Fruit fly (Drosophila melanogaster): Measurements from ENCODE around the gene CG15530.

dm6 chr3R:30193826-30194225 is 16.1 kb downstream of the CG15530 start:
- TF ChIP-seq Mnt (GFP tag; optimal IDR thresholded peaks at IDR 0.05) (no peak), pad (GFP tag; optimal IDR thresholded peaks at IDR 0.05) (no peak), ovo (GFP tag; optimal IDR thresholded peaks at IDR 0.05) (no peak), CG7045 (GFP tag; optimal IDR thresholded peaks at IDR 0.05) (no peak), Clk (GFP tag; optimal IDR thresholded peaks at IDR 0.05) (no peak), toe (GFP tag; optimal IDR thresholded peaks at IDR 0.05) (no peak), tj (GFP tag; optimal IDR thresholded peaks at IDR 0.05) (no peak), Crg-1 (GFP tag; optimal IDR thresholded peaks at IDR 0.05) (no peak), Hr96 (GFP tag; optimal IDR thresholded peaks at IDR 0.05) (no peak), CG14711 (tag; optimal IDR thresholded peaks at IDR 0.05) (no peak)
